Fruit fly (Drosophila melanogaster) whole organism, embryonic: ENCODE data around the gene Glg1.

Experiments
- Ada2b ChIP-seq: fragments of 200-800 bp; sonication (Bioruptor generic); IDR thresholded peaks from 2 replicates; pipeline ENCODE4 v1.3.6; 2022; ENCODE audit warnings: missing biosample characterization, missing genetic modification characterization
- CG11247 ChIP-seq: fragments of 200-800 bp; sonication (Bioruptor generic); IDR thresholded peaks from 2 replicates; pipeline ENCODE4 v1.3.6; 2022; ENCODE audit warnings: missing biosample characterization, missing genetic modification characterization
- CG11695 ChIP-seq: fragments of 200-800 bp; sonication (Bioruptor generic); IDR thresholded peaks from 3 replicates; pipeline ENCODE4 v1.3.6; 2022; ENCODE audit warnings: missing biosample characterization, missing genetic modification characterization
- CG13287 ChIP-seq: fragments of 200-800 bp; sonication (Bioruptor generic); IDR thresholded peaks from 2 replicates; pipeline ENCODE4 v1.3.6; 2022; ENCODE audit warnings: missing biosample characterization, missing genetic modification characterization; ENCODE audit not compliant: partially characterized antibody
- CG15073 ChIP-seq: fragments of 200-800 bp; sonication (Bioruptor generic); optimal IDR thresholded peaks from 2 replicates; lab custom pipeline; 2016; ENCODE audit warnings: missing biosample characterization, missing genetic modification characterization
- CG15479 ChIP-seq: fragments of 200-800 bp; sonication (Bioruptor generic); optimal IDR thresholded peaks from 3 replicates; lab custom pipeline; 2019; ENCODE audit warnings: missing biosample characterization, mild to moderate bottlenecking, missing genetic modification characterization, moderate library complexity
- CG15696 ChIP-seq: fragments of 200-800 bp; sonication (Bioruptor generic); optimal IDR thresholded peaks from 2 replicates; lab custom pipeline; 2019; ENCODE audit warnings: missing biosample characterization, mild to moderate bottlenecking, missing genetic modification characterization, moderate library complexity
- CG2678 ChIP-seq: fragments of 200-800 bp; sonication (Bioruptor generic); optimal IDR thresholded peaks from 3 replicates; lab custom pipeline; 2019; ENCODE audit warnings: missing biosample characterization, mild to moderate bottlenecking, missing genetic modification characterization, moderate library complexity
- CG2875 ChIP-seq: fragments of 200-800 bp; sonication (Bioruptor generic); optimal IDR thresholded peaks from 2 replicates; lab custom pipeline; 2017; ENCODE audit warnings: missing biosample characterization, mild to moderate bottlenecking, missing genetic modification characterization, missing genetic modification reagents
- CG31388 ChIP-seq: fragments of 200-800 bp; sonication (Bioruptor generic); optimal IDR thresholded peaks from 2 replicates; lab custom pipeline; 2016; ENCODE audit warnings: missing biosample characterization, missing genetic modification characterization
- CG34376 ChIP-seq: fragments of 200-800 bp; sonication (Bioruptor generic); optimal IDR thresholded peaks from 2 replicates; lab custom pipeline; 2018; ENCODE audit warnings: missing biosample characterization, mild to moderate bottlenecking, missing genetic modification characterization
- CG4730 ChIP-seq: fragments of 200-800 bp; sonication (Bioruptor generic); IDR thresholded peaks from 2 replicates; pipeline ENCODE4 v1.3.6; 2022; ENCODE audit warnings: missing biosample characterization, missing genetic modification characterization
- CG6175 ChIP-seq: fragments of 200-800 bp; sonication (Bioruptor generic); IDR thresholded peaks from 3 replicates; pipeline ENCODE4 v1.3.6; 2022; ENCODE audit warnings: missing biosample characterization, missing genetic modification characterization
- CG6854 ChIP-seq: fragments of 200-800 bp; sonication (Bioruptor generic); optimal IDR thresholded peaks from 3 replicates; lab custom pipeline; 2017; ENCODE audit warnings: missing biosample characterization, mild to moderate bottlenecking, missing genetic modification characterization
- CG8089 ChIP-seq: fragments of 200-800 bp; sonication (Bioruptor generic); optimal IDR thresholded peaks from 3 replicates; lab custom pipeline; 2016; ENCODE audit warnings: missing biosample characterization, missing genetic modification characterization
- CG8765 ChIP-seq: fragments of 200-800 bp; sonication (Bioruptor generic); IDR thresholded peaks from 2 replicates; pipeline ENCODE4 v1.3.6; 2022; ENCODE audit warnings: missing biosample characterization, missing genetic modification characterization
- CrebB ChIP-seq: fragments of 200-800 bp; sonication (Bioruptor generic); optimal IDR thresholded peaks from 3 replicates; lab custom pipeline; 2018; ENCODE audit warnings: missing biosample characterization, mild to moderate bottlenecking, missing genetic modification characterization
- H15 ChIP-seq: fragments of 200-800 bp; sonication (Bioruptor generic); IDR thresholded peaks from 3 replicates; pipeline ENCODE4 v1.3.6; 2022; ENCODE audit warnings: missing biosample characterization, missing genetic modification characterization
- Hey ChIP-seq: fragments of 200-800 bp; sonication (Bioruptor generic); optimal IDR thresholded peaks from 3 replicates; lab custom pipeline; 2018; ENCODE audit warnings: missing biosample characterization, mild to moderate bottlenecking, missing genetic modification characterization
- Sox102F ChIP-seq: fragments of 200-800 bp; sonication (Bioruptor generic); optimal IDR thresholded peaks from 2 replicates; lab custom pipeline; 2018; ENCODE audit warnings: missing biosample characterization, mild to moderate bottlenecking, missing genetic modification characterization, moderate library complexity
- TFAM ChIP-seq: fragments of 200-800 bp; sonication (Bioruptor generic); optimal IDR thresholded peaks from 2 replicates; lab custom pipeline; 2017; ENCODE audit warnings: missing biosample characterization, missing genetic modification characterization, inconsistent platforms
- Trl ChIP-seq, 3 experiments: fragments of >200 bp in 2 of 3; fragments of 200-800 bp in 1 of 3; sonication (Bioruptor generic) in 1 of 3; optimal IDR thresholded peaks; 2 replicates in 1 of 3; 3 replicates in 2 of 3; lab custom pipeline; 2016 to 2017; ENCODE audit warnings: missing biosample characterization in 1 of 3, missing genetic modification characterization in 1 of 3
- Xrp1 ChIP-seq: fragments of 200-800 bp; sonication (Bioruptor generic); IDR thresholded peaks from 2 replicates; pipeline ENCODE4 v1.3.6; 2022; ENCODE audit warnings: missing biosample characterization, missing genetic modification characterization
- ase ChIP-seq: fragments of 200-800 bp; sonication (Bioruptor generic); IDR thresholded peaks from 3 replicates; pipeline ENCODE4 v1.3.6; 2022; ENCODE audit warnings: missing biosample characterization, missing genetic modification characterization
- bsh ChIP-seq, 2 experiments: fragments of 200-800 bp; sonication (Bioruptor generic); optimal IDR thresholded peaks; 2 replicates each; lab custom pipeline; 2017 to 2018; ENCODE audit warnings: mild to moderate bottlenecking in 2 of 2, missing biosample characterization in 2 of 2, missing genetic modification characterization in 2 of 2, moderate library complexity in 1 of 2
- cad ChIP-seq: fragments of >200 bp; optimal IDR thresholded peaks from 2 replicates; lab custom pipeline; 2017; ENCODE audit warnings: missing biosample characterization, missing genetic modification characterization
- caup ChIP-seq: fragments of 200-800 bp; sonication (Bioruptor generic); optimal IDR thresholded peaks from 3 replicates; lab custom pipeline; 2017; ENCODE audit warnings: missing biosample characterization, mild to moderate bottlenecking, missing genetic modification characterization, moderate library complexity; ENCODE audit not compliant: severe bottlenecking
- crc ChIP-seq: fragments of 200-800 bp; sonication (Bioruptor generic); optimal IDR thresholded peaks from 2 replicates; lab custom pipeline; 2016; ENCODE audit warnings: missing biosample characterization, missing genetic modification characterization
- danr ChIP-seq: fragments of 200-800 bp; sonication (Bioruptor generic); IDR thresholded peaks from 2 replicates; pipeline ENCODE4 v1.3.6; 2022; ENCODE audit warnings: missing biosample characterization, missing genetic modification characterization
- dati ChIP-seq: fragments of 200-800 bp; sonication (Bioruptor generic); IDR thresholded peaks from 2 replicates; pipeline ENCODE4 v1.3.6; 2022; ENCODE audit warnings: missing biosample characterization, missing genetic modification characterization
- dmrt11E ChIP-seq: fragments of 200-800 bp; sonication (Bioruptor generic); optimal IDR thresholded peaks from 3 replicates; lab custom pipeline; 2018; ENCODE audit warnings: missing biosample characterization, mild to moderate bottlenecking, missing genetic modification characterization, moderate library complexity
- fd3F ChIP-seq: fragments of 200-800 bp; sonication (Bioruptor generic); optimal IDR thresholded peaks from 2 replicates; lab custom pipeline; 2018; ENCODE audit warnings: missing biosample characterization, mild to moderate bottlenecking, missing genetic modification characterization, moderate library complexity
- grau ChIP-seq: fragments of 200-800 bp; optimal IDR thresholded peaks from 3 replicates; lab custom pipeline; 2019; ENCODE audit warnings: missing biosample characterization, mild to moderate bottlenecking, missing genetic modification characterization, moderate library complexity
- gt ChIP-seq: fragments of 200-800 bp; sonication (Bioruptor generic); IDR thresholded peaks from 2 replicates; pipeline ENCODE4 v1.3.6; 2022; ENCODE audit warnings: missing biosample characterization, missing genetic modification characterization
- hbn ChIP-seq: fragments of 200-800 bp; sonication (Bioruptor generic); IDR thresholded peaks from 2 replicates; pipeline ENCODE4 v1.3.6; 2022; ENCODE audit warnings: missing biosample characterization, missing genetic modification characterization; ENCODE audit not compliant: partially characterized antibody
- inv ChIP-seq: fragments of 200-800 bp; sonication (Bioruptor generic); IDR thresholded peaks from 2 replicates; pipeline ENCODE4 v1.3.6; 2022; ENCODE audit warnings: missing biosample characterization, missing genetic modification characterization; ENCODE audit not compliant: partially characterized antibody
- jumu ChIP-seq: fragments of 200-800 bp; sonication (Bioruptor generic); optimal IDR thresholded peaks from 3 replicates; lab custom pipeline; 2016; ENCODE audit warnings: missing biosample characterization, missing genetic modification characterization
- lab ChIP-seq: fragments of 200-800 bp; sonication (Bioruptor generic); optimal IDR thresholded peaks from 3 replicates; lab custom pipeline; 2017; ENCODE audit warnings: missing biosample characterization, missing genetic modification characterization, mild to moderate bottlenecking, moderate library complexity, missing genetic modification reagents
- nerfin-2 ChIP-seq: fragments of 200-800 bp; sonication (Bioruptor generic); IDR thresholded peaks from 2 replicates; pipeline ENCODE4 v1.3.6; 2022; ENCODE audit warnings: missing biosample characterization, missing genetic modification characterization; ENCODE audit not compliant: partially characterized antibody
- nmo ChIP-seq: fragments of 200-800 bp; sonication (Bioruptor generic); optimal IDR thresholded peaks from 2 replicates; lab custom pipeline; 2018; ENCODE audit warnings: missing biosample characterization, mild to moderate bottlenecking, missing genetic modification characterization, moderate library complexity
- prd ChIP-seq, 3 experiments: fragments of >200 bp in 2 of 3; fragments of 200-800 bp in 1 of 3; sonication (Bioruptor generic) in 1 of 3; optimal IDR thresholded peaks in 2 of 3; IDR thresholded peaks in 1 of 3; 2 replicates in 2 of 3; 3 replicates in 1 of 3; pipeline versions ENCODE4 v1.3.6 to Lab custom; 2017 to 2022; ENCODE audit warnings: missing biosample characterization in 1 of 3, missing genetic modification characterization in 1 of 3
- pros ChIP-seq: fragments of 200-800 bp; sonication (Bioruptor generic); optimal IDR thresholded peaks from 3 replicates; lab custom pipeline; 2019; ENCODE audit warnings: missing biosample characterization, mild to moderate bottlenecking, missing genetic modification characterization, moderate library complexity
- scrt ChIP-seq: fragments of 200-800 bp; sonication (Bioruptor generic); optimal IDR thresholded peaks from 2 replicates; lab custom pipeline; 2018; ENCODE audit warnings: missing biosample characterization, mild to moderate bottlenecking, missing genetic modification characterization, moderate library complexity
- tna ChIP-seq: fragments of 200-800 bp; sonication (Bioruptor generic); IDR thresholded peaks from 2 replicates; pipeline ENCODE4 v1.3.6; 2022; ENCODE audit warnings: missing biosample characterization, missing genetic modification characterization; ENCODE audit not compliant: partially characterized antibody
- trh ChIP-seq: fragments of 200-800 bp; sonication (Bioruptor generic); optimal IDR thresholded peaks from 2 replicates; lab custom pipeline; 2016; ENCODE audit warnings: missing biosample characterization, missing genetic modification characterization
- vnd ChIP-seq: fragments of 200-800 bp; sonication (Bioruptor generic); IDR thresholded peaks from 3 replicates; pipeline ENCODE4 v1.3.6; 2022; ENCODE audit warnings: missing biosample characterization, missing genetic modification characterization; ENCODE audit not compliant: partially characterized antibody

The Glg1 gene

dm6 chr3L:21539245-21540196, 32.2 kb upstream of the Glg1 start, which contains the start of the genes COX8 and VhaM9.7-b (continued):
- TF ChIP-seq pros (GFP tag; lab: Kevin White, UChicago) (no peak), CG11695 (GFP tag; lab: Robert Waterston, UW) (no peak), bsh (GFP tag; optimal IDR thresholded peaks at IDR 0.05; lab: Kevin White, UChicago) (no peak), danr (no peak), Xrp1 (GFP tag; lab: Robert Waterston, UW) (peak; percentile 10; the same call in 1 of the 2 replicates), fd3F (GFP tag; lab: Kevin White, UChicago) (peak; percentile 32), CrebB (no peak), gt (GFP tag; lab: Robert Waterston, UW) (no peak), prd (optimal IDR thresholded peaks at IDR 0.05; lab: Kevin White, UChicago) (no peak), prd (GFP tag; IDR thresholded peaks at IDR 0.05; lab: Robert Waterston, UW) (peak; percentile 78; the same call in 2 of the 3 replicates), cad (GFP tag; lab: Kevin White, UChicago) (no peak), CG15073 (GFP tag; lab: Kevin White, UChicago) (no peak), CG2678 (tag; lab: Kevin White, UChicago) (no peak), CG31388 (GFP tag; lab: Kevin White, UChicago) (peak; percentile 30), CG6854 (GFP tag; lab: Kevin White, UChicago) (no peak), nerfin-2 (peak; percentile 46; the same call in 1 of the 2 replicates), CG2875 (no peak), CG6175 (GFP tag; lab: Robert Waterston, UW) (no peak), dati (GFP tag; lab: Robert Waterston, UW) (no peak), tna (GFP tag; lab: Robert Waterston, UW) (0 out of 2 replicates have a peak, but pooled peaks have one; percentile 28), grau (tag; lab: Kevin White, UChicago) (no peak), CG13287 (GFP tag; lab: Robert Waterston, UW) (peak; percentile 60), Trl (optimal IDR thresholded peaks at IDR 0.05; lab: Kevin White, UChicago) (no peak), Trl (GFP tag; optimal IDR thresholded peaks at IDR 0.05; lab: Kevin White, UChicago) (peak; percentile 70), nmo (GFP tag; lab: Kevin White, UChicago) (peak; percentile 78), CG34376 (GFP tag; lab: Kevin White, UChicago) (peak; percentile 27), lab (no peak), jumu (peak; percentile 44), Ada2b (GFP tag; lab: Robert Waterston, UW) (no peak), crc (GFP tag; lab: Kevin White, UChicago) (no peak), CG8089 (GFP tag; lab: Kevin White, UChicago) (peak; percentile 35), caup (GFP tag; lab: Kevin White, UChicago) (no peak), dmrt11E (peak; percentile 58), ase (no peak), Hey (no peak), scrt (GFP tag; lab: Kevin White, UChicago) (no peak), inv (peak; percentile 65; the same call in 1 of the 2 replicates), CG15696 (tag; lab: Kevin White, UChicago) (peak; percentile 43), trh (GFP tag; lab: Kevin White, UChicago) (no peak), CG11247 (no peak), CG15479 (GFP tag; lab: Kevin White, UChicago) (no peak), H15 (GFP tag; lab: Robert Waterston, UW) (no peak), TFAM (no peak), Sox102F (GFP tag; lab: Kevin White, UChicago) (no peak), vnd (GFP tag; lab: Robert Waterston, UW) (peak; percentile 65; the same call in 1 of the 3 replicates), CG4730 (0 out of 2 replicates have a peak, but pooled peaks have one; percentile 67), hbn (GFP tag; lab: Robert Waterston, UW) (peak; percentile 53), CG8765 (GFP tag; lab: Robert Waterston, UW) (no peak)
